Fruit fly (Drosophila melanogaster) whole organism, adult: ENCODE data around the gene Rab40.

Experiments used
- CG12768 ChIP-seq: fragments of 200-800 bp; sonication (Bioruptor generic); optimal IDR thresholded peaks from 2 replicates; lab custom pipeline; 2017; ENCODE audit warnings: missing biosample characterization, missing genetic modification characterization, mild to moderate bottlenecking, moderate library complexity, missing genetic modification reagents
- CG5204 ChIP-seq: fragments of 200-800 bp; sonication (Bioruptor generic); optimal IDR thresholded peaks from 2 replicates; lab custom pipeline; 2016; ENCODE audit warnings: missing biosample characterization, missing genetic modification characterization
- CG7045 ChIP-seq: fragments of 200-800 bp; sonication (Bioruptor generic); optimal IDR thresholded peaks from 2 replicates; lab custom pipeline; 2017; ENCODE audit warnings: missing biosample characterization, mild to moderate bottlenecking, missing genetic modification characterization
- Clk ChIP-seq: fragments of 200-800 bp; sonication (Bioruptor generic); optimal IDR thresholded peaks from 2 replicates; lab custom pipeline; 2017; ENCODE audit warnings: missing biosample characterization, missing genetic modification characterization
- Mnt ChIP-seq: fragments of 200-800 bp; sonication (Bioruptor generic); optimal IDR thresholded peaks from 2 replicates; lab custom pipeline; 2016; ENCODE audit warnings: missing biosample characterization, mild to moderate bottlenecking, missing genetic modification characterization
- bab1 ChIP-seq: fragments of 200-800 bp; sonication (Bioruptor generic); optimal IDR thresholded peaks from 3 replicates; lab custom pipeline; 2019; ENCODE audit warnings: missing biosample characterization, mild to moderate bottlenecking, missing genetic modification characterization, moderate library complexity
- cic ChIP-seq: fragments of 200-800 bp; sonication (Bioruptor generic); optimal IDR thresholded peaks from 2 replicates; lab custom pipeline; 2017; ENCODE audit warnings: missing biosample characterization, mild to moderate bottlenecking, missing genetic modification characterization, moderate library complexity
- kay ChIP-seq: fragments of 200-800 bp; sonication (Bioruptor generic); peaks from one replicate; lab custom pipeline; 2016; ENCODE audit warnings: missing biosample characterization, missing genetic modification characterization, borderline replicate concordance
- pad ChIP-seq: fragments of 200-800 bp; sonication (Bioruptor generic); optimal IDR thresholded peaks from 3 replicates; lab custom pipeline; 2017; ENCODE audit warnings: missing biosample characterization, missing genetic modification characterization, mild to moderate bottlenecking, moderate library complexity, missing genetic modification reagents
- tj ChIP-seq: fragments of 200-800 bp; sonication (Bioruptor generic); optimal IDR thresholded peaks from 3 replicates; lab custom pipeline; 2017; ENCODE audit warnings: missing biosample characterization, mild to moderate bottlenecking, missing genetic modification characterization, moderate library complexity

DNA sequence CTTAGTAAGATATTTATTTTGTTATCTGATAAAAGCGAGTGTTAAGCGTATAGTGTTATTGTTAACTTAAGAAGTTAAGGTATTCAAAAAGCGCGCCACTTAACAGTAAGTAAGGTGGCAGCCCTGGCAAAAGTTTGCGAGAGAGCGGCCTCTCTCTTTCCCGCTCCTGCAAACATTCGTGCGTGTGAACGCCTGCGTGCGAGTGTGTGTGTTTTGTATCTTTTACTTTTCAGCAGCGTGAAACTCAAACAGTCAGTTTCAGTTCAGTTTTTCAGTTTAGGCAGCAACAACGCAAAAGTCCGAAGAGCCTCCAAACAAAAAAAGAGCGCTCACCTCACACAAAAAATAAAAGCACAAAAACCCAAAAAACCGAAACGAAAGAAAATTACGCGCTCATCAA is 8.5 kb upstream of the Rab40 start:
- TF ChIP-seq cic (GFP tag; lab: Kevin White, UChicago) = no peak
- TF ChIP-seq Clk (GFP tag; lab: Kevin White, UChicago) = no peak
- TF ChIP-seq pad (GFP tag; lab: Kevin White, UChicago) = no peak
- TF ChIP-seq CG5204 (GFP tag; lab: Kevin White, UChicago) = no peak
- no peak for TF ChIP-seq bab1 (GFP tag; lab: Kevin White, UChicago)
- no peak for TF ChIP-seq CG7045
- no peak for TF ChIP-seq tj (GFP tag; lab: Kevin White, UChicago)
- no peak for TF ChIP-seq CG12768 (GFP tag; lab: Kevin White, UChicago)
- TF ChIP-seq kay (GFP tag; lab: Kevin White, UChicago) = no peak
- no peak for TF ChIP-seq Mnt
